Fruit fly (Drosophila melanogaster) whole organism: ENCODE measurements around the gene Ugt36F1.

ENCODE experiments used
- CG8478 ChIP-seq: fragments of >200 bp; optimal IDR thresholded peaks from 2 replicates; lab custom pipeline; 2018; ENCODE audit warnings: inconsistent platforms
- Dll ChIP-seq: fragments of >200 bp; optimal IDR thresholded peaks from 2 replicates; lab custom pipeline; 2017
- EcR ChIP-seq, 2 experiments: fragments of >200 bp; optimal IDR thresholded peaks; 2 replicates each; lab custom pipeline; 2017; ENCODE audit warnings: missing biosample characterization in 2 of 2, missing genetic modification characterization in 2 of 2, missing genetic modification reagents in 2 of 2
- pan ChIP-seq: fragments of >200 bp; optimal IDR thresholded peaks from 2 replicates; lab custom pipeline; 2017
- psq ChIP-seq: fragments of >200 bp; optimal IDR thresholded peaks from 2 replicates; lab custom pipeline; 2017
- usp ChIP-seq: fragments of >200 bp; optimal IDR thresholded peaks from 2 replicates; lab custom pipeline; 2017; ENCODE audit warnings: missing biosample characterization, missing genetic modification characterization, mixed read lengths

dm6 chr2L:18823243-18823803, 4.2 kb downstream of the Ugt36F1 start, which contains the start of gene Ugt36D1:
- TF ChIP-seq CG8478 (lab: Kevin White, UChicago), result no peak
- TF ChIP-seq pan (lab: Kevin White, UChicago), result no peak
- TF ChIP-seq usp, result no peak
- no peak for TF ChIP-seq psq (lab: Kevin White, UChicago)
- no peak for TF ChIP-seq Dll (lab: Kevin White, UChicago)
- peak in 1 of 2 experiments; percentile 21 for TF ChIP-seq EcR (GFP tag; optimal IDR thresholded peaks at IDR 0.05; lab: Kevin White, UChicago)
